Fruit fly (Drosophila melanogaster) whole organism: Measurements from ENCODE around the gene CG14402.

Experiments used
- CG8478 ChIP-seq: fragments of >200 bp; optimal IDR thresholded peaks from 2 replicates; lab custom pipeline; 2018; ENCODE audit warnings: inconsistent platforms
- Dll ChIP-seq: fragments of >200 bp; optimal IDR thresholded peaks from 2 replicates; lab custom pipeline; 2017
- EcR ChIP-seq, 2 experiments: fragments of >200 bp; optimal IDR thresholded peaks; 2 replicates each; lab custom pipeline; 2017; ENCODE audit warnings: missing biosample characterization in 2 of 2, missing genetic modification characterization in 2 of 2, missing genetic modification reagents in 2 of 2
- psq ChIP-seq: fragments of >200 bp; optimal IDR thresholded peaks from 2 replicates; lab custom pipeline; 2017

DNA sequence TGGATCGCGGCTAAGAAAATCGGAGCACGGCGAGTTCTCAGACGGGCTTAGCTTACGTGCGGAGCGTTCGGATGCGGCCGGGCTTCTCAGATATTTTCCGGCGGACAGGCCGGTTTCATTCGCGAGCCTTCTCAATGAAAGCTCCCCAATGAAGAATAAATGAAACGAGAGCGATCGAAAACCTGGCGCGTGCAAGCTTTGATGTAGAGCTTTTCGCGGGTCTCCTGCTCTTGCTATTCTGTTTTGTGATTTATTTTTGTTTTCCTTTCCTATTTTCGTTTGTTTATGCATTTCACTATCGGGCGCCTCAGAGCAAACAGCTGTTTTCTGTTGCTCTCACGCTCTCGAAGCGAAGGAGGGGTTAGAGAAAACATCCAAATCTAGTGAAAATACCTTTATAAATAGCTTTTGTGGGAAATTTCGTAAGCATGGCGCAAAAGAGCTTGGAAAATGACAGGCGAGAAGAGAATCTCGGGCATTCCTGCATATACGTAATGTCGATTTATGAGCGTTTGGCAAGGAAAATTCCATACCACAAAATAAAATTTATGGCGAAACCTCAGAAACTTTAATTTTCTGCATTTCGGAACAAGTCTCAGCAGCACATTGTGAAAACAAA lies 36.9 kb downstream of the CG14402 start:
- TF ChIP-seq psq (lab: Kevin White, UChicago) (no peak), Dll (lab: Kevin White, UChicago) (no peak), CG8478 (lab: Kevin White, UChicago) (no peak), EcR (GFP tag; optimal IDR thresholded peaks at IDR 0.05; lab: Kevin White, UChicago) (no peak)
